Worm (Caenorhabditis elegans) whole organism, late embryonic: ENCODE results near the gene F57G9.7.
A peak's percentile ranks its signal among the peaks of the same experiment; 100 is the strongest.
"Not testable (repeated sequence)": the region's sequence is repeated elsewhere in the genome, so short reads cannot be mapped to it uniquely, and the experiment has no call there.

Experiments used
- C38D4.7 ChIP-seq: fragments of 200-800 bp; sonication (Bioruptor generic); optimal IDR thresholded peaks from 2 replicates; lab custom pipeline; 2018; ENCODE audit warnings: mild to moderate bottlenecking, missing genetic modification characterization, moderate library complexity, missing compliant biosample characterization
- F13H6.1 ChIP-seq: sonication (generic microtip); optimal IDR thresholded peaks from 2 replicates; lab custom pipeline; 2016; ENCODE audit warnings: missing genetic modification characterization, missing compliant biosample characterization
- K02D7.2 ChIP-seq: sonication (generic microtip); optimal IDR thresholded peaks from 2 replicates; lab custom pipeline; 2017; ENCODE audit warnings: mild to moderate bottlenecking, missing genetic modification characterization, missing compliant biosample characterization
- K09A11.1 ChIP-seq: sonication (generic microtip); optimal IDR thresholded peaks from 2 replicates; lab custom pipeline; 2017; ENCODE audit warnings: antibody characterized with exemption, mild to moderate bottlenecking, missing genetic modification characterization, missing compliant biosample characterization; ENCODE audit not compliant: insufficient read depth
- ceh-14 ChIP-seq: sonication (generic microtip); optimal IDR thresholded peaks from 2 replicates; lab custom pipeline; 2016; ENCODE audit warnings: missing genotype, missing genetic modification characterization, missing compliant biosample characterization
- ceh-18 ChIP-seq: sonication (generic microtip); optimal IDR thresholded peaks from 2 replicates; lab custom pipeline; 2016; ENCODE audit warnings: missing genetic modification characterization, missing compliant biosample characterization
- ceh-2 ChIP-seq: sonication (generic microtip); optimal IDR thresholded peaks from 2 replicates; lab custom pipeline; 2016; ENCODE audit warnings: missing genotype, missing genetic modification characterization, missing compliant biosample characterization
- ceh-30 ChIP-seq: fragments of 150-350 bp; optimal IDR thresholded peaks from 2 replicates; lab custom pipeline; 2014; ENCODE audit warnings: missing biosample characterization, missing genetic modification characterization
- ceh-31 ChIP-seq: sonication (generic microtip); optimal IDR thresholded peaks from 2 replicates; lab custom pipeline; 2016; ENCODE audit warnings: missing genetic modification characterization, missing compliant biosample characterization
- ceh-45 ChIP-seq: fragments of 200-800 bp; sonication (Bioruptor generic); IDR thresholded peaks from 2 replicates; pipeline ENCODE4 v1.3.6; 2022; ENCODE audit warnings: missing genetic modification reagents, missing genetic modification characterization, missing compliant biosample characterization
- ceh-9 ChIP-seq: sonication (generic microtip); optimal IDR thresholded peaks from 2 replicates; lab custom pipeline; 2016; ENCODE audit warnings: mild to moderate bottlenecking, missing genetic modification characterization, inconsistent platforms, missing compliant biosample characterization
- che-1 ChIP-seq: sonication (generic microtip); optimal IDR thresholded peaks from 2 replicates; lab custom pipeline; 2016; ENCODE audit warnings: mild to moderate bottlenecking, missing genetic modification characterization, missing compliant biosample characterization
- dmd-4 ChIP-seq: sonication (generic microtip); optimal IDR thresholded peaks from 2 replicates; lab custom pipeline; 2016; ENCODE audit warnings: borderline replicate concordance, missing genetic modification characterization, missing compliant biosample characterization
- dve-1 ChIP-seq: sonication (generic microtip); optimal IDR thresholded peaks from 2 replicates; lab custom pipeline; 2017; ENCODE audit warnings: antibody characterized with exemption, mild to moderate bottlenecking, missing genetic modification characterization, missing compliant biosample characterization
- elt-2 ChIP-seq: sonication (generic microtip); optimal IDR thresholded peaks from 2 replicates; lab custom pipeline; 2016; ENCODE audit warnings: missing genetic modification reagents, missing genetic modification characterization, missing compliant biosample characterization
- fax-1 ChIP-seq: sonication (generic microtip); optimal IDR thresholded peaks from 2 replicates; lab custom pipeline; 2016; ENCODE audit warnings: missing genotype, missing genetic modification characterization, missing compliant biosample characterization
- fkh-6 ChIP-seq: sonication (generic microtip); optimal IDR thresholded peaks from 2 replicates; lab custom pipeline; 2016; ENCODE audit warnings: missing genetic modification characterization, missing compliant biosample characterization
- hlh-13 ChIP-seq: fragments of 200-800 bp; sonication (Bioruptor generic); optimal IDR thresholded peaks from 2 replicates; lab custom pipeline; 2018; ENCODE audit warnings: mild to moderate bottlenecking, missing genetic modification characterization, missing compliant biosample characterization
- hlh-30 ChIP-seq: sonication (generic microtip); optimal IDR thresholded peaks from 2 replicates; lab custom pipeline; 2017; ENCODE audit warnings: antibody characterized with exemption, missing genetic modification characterization, missing compliant biosample characterization; ENCODE audit not compliant: insufficient read depth
- hlh-8 ChIP-seq: sonication (generic microtip); optimal IDR thresholded peaks from 2 replicates; lab custom pipeline; 2016; ENCODE audit warnings: missing genotype, missing genetic modification characterization, missing compliant biosample characterization
- madf-2 ChIP-seq: sonication (generic microtip); optimal IDR thresholded peaks from 2 replicates; lab custom pipeline; 2017; ENCODE audit warnings: missing genetic modification characterization, missing compliant biosample characterization
- nhr-11 ChIP-seq: fragments of 150-350 bp; optimal IDR thresholded peaks from 2 replicates; lab custom pipeline; 2014; ENCODE audit warnings: missing biosample characterization, missing genetic modification characterization
- odd-2 ChIP-seq: sonication (generic microtip); optimal IDR thresholded peaks from 2 replicates; lab custom pipeline; 2017; ENCODE audit warnings: antibody characterized with exemption, mild to moderate bottlenecking, missing genetic modification characterization, missing compliant biosample characterization
- pat-9 ChIP-seq: fragments of 200-800 bp; sonication (Bioruptor generic); optimal IDR thresholded peaks from 2 replicates; lab custom pipeline; 2018; ENCODE audit warnings: mild to moderate bottlenecking, missing genetic modification characterization, moderate library complexity, missing compliant biosample characterization
- pax-1 ChIP-seq: fragments of 150-350 bp; optimal IDR thresholded peaks from 2 replicates; lab custom pipeline; 2014; ENCODE audit warnings: missing biosample characterization, missing genetic modification characterization
- pha-4 ChIP-seq: fragments of 150-350 bp; optimal IDR thresholded peaks from 2 replicates; lab custom pipeline; 2018; ENCODE audit warnings: missing biosample characterization, missing genetic modification reagents, missing genetic modification characterization
- pqm-1 ChIP-seq: sonication (generic microtip); optimal IDR thresholded peaks from 2 replicates; lab custom pipeline; 2016; ENCODE audit warnings: missing genetic modification characterization, missing compliant biosample characterization
- sox-4 ChIP-seq: sonication (generic microtip); optimal IDR thresholded peaks from 2 replicates; lab custom pipeline; 2017; ENCODE audit warnings: mild to moderate bottlenecking, missing genetic modification characterization, inconsistent platforms, missing compliant biosample characterization
- syd-9 ChIP-seq: sonication (generic microtip); optimal IDR thresholded peaks from 2 replicates; lab custom pipeline; 2016; ENCODE audit warnings: mild to moderate bottlenecking, missing genetic modification characterization, moderate library complexity, missing compliant biosample characterization
- tbx-2 ChIP-seq: sonication (generic microtip); optimal IDR thresholded peaks from 2 replicates; lab custom pipeline; 2016; ENCODE audit warnings: missing genetic modification characterization, missing compliant biosample characterization
- unc-3 ChIP-seq, 2 experiments: fragments of 200-800 bp in 1 of 2; sonication (Bioruptor generic) in 1 of 2; sonication (generic microtip) in 1 of 2; conservative IDR thresholded peaks in 1 of 2; optimal IDR thresholded peaks in 1 of 2; 2 replicates each; pipeline versions ENCODE4 v1.3.6 to Lab custom; 2016 to 2022; ENCODE audit warnings: missing compliant biosample characterization in 2 of 2, missing genetic modification characterization in 2 of 2, missing genetic modification reagents in 1 of 2
- unc-55 ChIP-seq: sonication (generic microtip); optimal IDR thresholded peaks from 2 replicates; lab custom pipeline; 2017; ENCODE audit warnings: missing biosample characterization, missing genetic modification reagents, missing genetic modification characterization
- zip-5 ChIP-seq: sonication (generic microtip); optimal IDR thresholded peaks from 2 replicates; lab custom pipeline; 2016; ENCODE audit warnings: missing genetic modification characterization, missing compliant biosample characterization
- ztf-16 ChIP-seq: sonication (generic microtip); optimal IDR thresholded peaks from 2 replicates; lab custom pipeline; 2017; ENCODE audit warnings: missing genetic modification characterization, missing compliant biosample characterization

The F57G9.7 gene

ce11 chrII:12397656-12398055 is at the start of gene F57G9.7:
TSS of gene F57G9.7 (minus strand) at chrII:12397756.
- no peak for TF ChIP-seq F13H6.1 (tag; lab: Kevin White, UChicago)
- no peak for TF ChIP-seq hlh-13 (GFP tag; lab: Kevin White, UChicago)
- no peak for TF ChIP-seq pqm-1 (tag; lab: Kevin White, UChicago)
- TF ChIP-seq ztf-16 (tag; lab: Kevin White, UChicago), result no peak
- no peak for TF ChIP-seq pax-1 (tag; lab: Kevin White, UChicago)
- no peak for TF ChIP-seq madf-2
- TF ChIP-seq ceh-45 (GFP tag; lab: Robert Waterston, UW), result no peak
- no peak for TF ChIP-seq fax-1 (tag; lab: Kevin White, UChicago)

ce11 chrII:12444679-12445376 is 47.3 kb upstream of the F57G9.7 start, which contains the start of the genes W05H5.1 and pitr-6:
TSS of gene W05H5.1 (minus strand) at chrII:12444779.
TSS of gene pitr-6 (plus strand) at chrII:12445326.
- TF ChIP-seq pha-4 (no peak), dmd-4 (tag; lab: Kevin White, UChicago) (no peak), unc-3 (GFP tag; conservative IDR thresholded peaks at IDR 0.05; lab: Robert Waterston, UW) (no peak), unc-3 (tag; optimal IDR thresholded peaks at IDR 0.05; lab: Kevin White, UChicago) (no peak), C38D4.7 (GFP tag; lab: Kevin White, UChicago) (no peak), fkh-6 (tag; lab: Kevin White, UChicago) (no peak), hlh-8 (tag; lab: Kevin White, UChicago) (no peak), sox-4 (tag; lab: Kevin White, UChicago) (no peak), ceh-30 (tag; lab: Kevin White, UChicago) (no peak), che-1 (tag; lab: Kevin White, UChicago) (no peak), pat-9 (tag; lab: Kevin White, UChicago) (no peak), K09A11.1 (tag; lab: Kevin White, UChicago) (no peak)

ce11 chrII:12441164-12441563 is 43.6 kb upstream of the F57G9.7 start, which contains the start of gene Y57A10C.10:
TSS of gene Y57A10C.10 (minus strand) at chrII:12441264.
- not testable (repeated sequence) for TF ChIP-seq odd-2 (tag; lab: Kevin White, UChicago); F13H6.1 (tag; lab: Kevin White, UChicago); hlh-30
- TF ChIP-seq, all 69 proteins: peak for 0; not testable (repeated sequence) for 69

ce11 chrII:12438441-12438840 is 40.9 kb upstream of the F57G9.7 start, which contains the start of gene Y57A10C.9:
TSS of gene Y57A10C.9 (minus strand) at chrII:12438541.
- TF ChIP-seq nhr-11 (tag; lab: Kevin White, UChicago), result no peak
- TF ChIP-seq ceh-14 (tag; lab: Kevin White, UChicago), result peak; percentile 39
- TF ChIP-seq zip-5, result no peak

ce11 chrII:12436717-12437116 is 39.2 kb upstream of the F57G9.7 start:
- TF ChIP-seq tbx-2 (tag; lab: Kevin White, UChicago) (no peak), dve-1 (tag; lab: Kevin White, UChicago) (peak; percentile 70)

ce11 chrII:12435202-12435872 is 37.8 kb upstream of the F57G9.7 start:
- TF ChIP-seq ceh-9 (tag; lab: Kevin White, UChicago), result no peak
- TF ChIP-seq K02D7.2 (tag; lab: Kevin White, UChicago), result no peak
- TF ChIP-seq unc-55 (GFP tag; lab: Kevin White, UChicago), result no peak
- TF ChIP-seq syd-9, result no peak
- TF ChIP-seq F13H6.1 (tag; lab: Kevin White, UChicago), result no peak
- TF ChIP-seq ceh-31 (tag; lab: Kevin White, UChicago), result no peak
- no peak for TF ChIP-seq ceh-2 (tag; lab: Kevin White, UChicago)
- TF ChIP-seq ceh-18 (tag; lab: Kevin White, UChicago), result no peak
- no peak for TF ChIP-seq elt-2
